Worm (Caenorhabditis elegans): ENCODE measurements around the gene clec-225.
A peak's percentile ranks its signal among the peaks of the same experiment; 100 is the strongest.

ce11 chrV:13085917-13086552, 48.7 kb downstream of the clec-225 start:
- TF ChIP-seq hmg-4 (GFP tag; optimal IDR thresholded peaks at IDR 0.05) = peak; percentile 23
- TF ChIP-seq ama-1 (optimal IDR thresholded peaks at IDR 0.05) = no peak
- no peak for TF ChIP-seq ceh-36 (tag; optimal IDR thresholded peaks at IDR 0.05)
- TF ChIP-seq flt-1 (GFP tag; IDR thresholded peaks at IDR 0.05) = no peak
- TF ChIP-seq sea-1 (GFP tag; conservative IDR thresholded peaks at IDR 0.05) = no peak
- TF ChIP-seq tbx-11 (GFP tag; IDR thresholded peaks at IDR 0.05) = no peak
- TF ChIP-seq scrt-1 (GFP tag; IDR thresholded peaks at IDR 0.05) = no peak
- no peak for TF ChIP-seq ets-7 (tag; optimal IDR thresholded peaks at IDR 0.05)
- no peak for TF ChIP-seq pes-1 (GFP tag; IDR thresholded peaks at IDR 0.05)
- TF ChIP-seq hmbx-1 (tag; optimal IDR thresholded peaks at IDR 0.05) = no peak
- TF ChIP-seq F13C5.2 (tag; optimal IDR thresholded peaks at IDR 0.05) = no peak
- TF ChIP-seq B0310.2 (tag; optimal IDR thresholded peaks at IDR 0.05) = no peak
- no peak for TF ChIP-seq aly-1 (tag; optimal IDR thresholded peaks at IDR 0.05)
- TF ChIP-seq tbx-37 (GFP tag; conservative IDR thresholded peaks at IDR 0.05) = no peak
